Fruit fly (Drosophila melanogaster) whole organism, embryonic: Measurements from ENCODE around the gene Fatp1.

Experiments used
- CG11504 ChIP-seq: fragments of 200-800 bp; sonication (Bioruptor generic); optimal IDR thresholded peaks from 3 replicates; lab custom pipeline; 2019; ENCODE audit warnings: missing biosample characterization, mild to moderate bottlenecking, missing genetic modification characterization, moderate library complexity
- CG13894 ChIP-seq: fragments of 200-800 bp; sonication (Bioruptor generic); optimal IDR thresholded peaks from 3 replicates; lab custom pipeline; 2018; ENCODE audit warnings: missing biosample characterization, mild to moderate bottlenecking, missing genetic modification characterization, moderate library complexity
- CG14965 ChIP-seq: fragments of 200-800 bp; sonication (Bioruptor generic); optimal IDR thresholded peaks from 2 replicates; lab custom pipeline; 2016; ENCODE audit warnings: missing biosample characterization, missing genetic modification characterization, borderline replicate concordance
- CG15479 ChIP-seq: fragments of 200-800 bp; sonication (Bioruptor generic); optimal IDR thresholded peaks from 3 replicates; lab custom pipeline; 2019; ENCODE audit warnings: missing biosample characterization, mild to moderate bottlenecking, missing genetic modification characterization, moderate library complexity
- CG15696 ChIP-seq: fragments of 200-800 bp; sonication (Bioruptor generic); optimal IDR thresholded peaks from 2 replicates; lab custom pipeline; 2019; ENCODE audit warnings: missing biosample characterization, mild to moderate bottlenecking, missing genetic modification characterization, moderate library complexity
- CG16813 ChIP-seq: fragments of 200-800 bp; sonication (Bioruptor generic); IDR thresholded peaks from 3 replicates; pipeline ENCODE4 v1.3.6; 2022; ENCODE audit warnings: missing biosample characterization, missing genetic modification characterization; ENCODE audit not compliant: partially characterized antibody
- CG17359 ChIP-seq: fragments of 200-800 bp; sonication (Bioruptor generic); optimal IDR thresholded peaks from 3 replicates; lab custom pipeline; 2018; ENCODE audit warnings: missing biosample characterization, mild to moderate bottlenecking, missing genetic modification characterization, moderate library complexity
- CG17612 ChIP-seq: fragments of 200-800 bp; sonication (Bioruptor generic); IDR thresholded peaks from 2 replicates; pipeline ENCODE4 v1.3.6; 2022; ENCODE audit warnings: missing biosample characterization, missing genetic modification characterization
- CG2199 ChIP-seq: fragments of 200-800 bp; sonication (Bioruptor generic); IDR thresholded peaks from 3 replicates; pipeline ENCODE4 v1.3.6; 2022; ENCODE audit warnings: missing biosample characterization, missing genetic modification characterization
- CG32532 ChIP-seq: fragments of 200-800 bp; sonication (Bioruptor generic); IDR thresholded peaks from 2 replicates; pipeline ENCODE4 v1.3.6; 2022; ENCODE audit warnings: missing biosample characterization, missing genetic modification characterization
- CG32772 ChIP-seq: fragments of 200-800 bp; sonication (Bioruptor generic); IDR thresholded peaks from 2 replicates; pipeline ENCODE4 v1.3.6; 2022; ENCODE audit warnings: missing biosample characterization, missing genetic modification characterization
- CG42726 ChIP-seq: fragments of 200-800 bp; sonication (Bioruptor generic); IDR thresholded peaks from 2 replicates; pipeline ENCODE4 v1.3.6; 2022; ENCODE audit warnings: missing biosample characterization, missing genetic modification characterization; ENCODE audit not compliant: partially characterized antibody
- CG4617 ChIP-seq: fragments of 200-800 bp; sonication (Bioruptor generic); optimal IDR thresholded peaks from 3 replicates; lab custom pipeline; 2016; ENCODE audit warnings: missing biosample characterization, missing genetic modification characterization, borderline replicate concordance
- CG5245 ChIP-seq: fragments of 200-800 bp; sonication (Bioruptor generic); optimal IDR thresholded peaks from 3 replicates; lab custom pipeline; 2016; ENCODE audit warnings: missing biosample characterization, missing genetic modification characterization
- CG6272 ChIP-seq: fragments of 200-800 bp; sonication (Bioruptor generic); IDR thresholded peaks from 2 replicates; pipeline ENCODE4 v1.3.6; 2022; ENCODE audit warnings: missing biosample characterization, missing genetic modification characterization
- CG7963 ChIP-seq: fragments of 200-800 bp; sonication (Bioruptor generic); IDR thresholded peaks from 3 replicates; pipeline ENCODE4 v1.3.6; 2022; ENCODE audit warnings: missing biosample characterization, missing genetic modification characterization; ENCODE audit not compliant: partially characterized antibody
- CG9437 ChIP-seq: fragments of 200-800 bp; sonication (Bioruptor generic); optimal IDR thresholded peaks from 2 replicates; lab custom pipeline; 2018; ENCODE audit warnings: missing biosample characterization, mild to moderate bottlenecking, missing genetic modification characterization
- Dbx ChIP-seq: fragments of 200-800 bp; sonication (Bioruptor generic); IDR thresholded peaks from 3 replicates; pipeline ENCODE4 v1.3.6; 2022; ENCODE audit warnings: missing biosample characterization, missing genetic modification characterization
- Deaf1 ChIP-seq: fragments of 200-800 bp; optimal IDR thresholded peaks from 3 replicates; lab custom pipeline; 2019; ENCODE audit warnings: missing biosample characterization, mild to moderate bottlenecking, missing genetic modification characterization, moderate library complexity
- Doc3 ChIP-seq: fragments of 200-800 bp; sonication (Bioruptor generic); IDR thresholded peaks from 3 replicates; pipeline ENCODE4 v1.3.6; 2022; ENCODE audit warnings: missing biosample characterization, missing genetic modification characterization; ENCODE audit not compliant: partially characterized antibody
- Dp ChIP-seq: fragments of 200-800 bp; sonication (Bioruptor generic); optimal IDR thresholded peaks from 2 replicates; lab custom pipeline; 2018; ENCODE audit warnings: missing biosample characterization, mild to moderate bottlenecking, missing genetic modification characterization, moderate library complexity
- Eip74EF ChIP-seq, 2 experiments: fragments of 200-800 bp in 1 of 2; fragments of >200 bp in 1 of 2; sonication (Bioruptor generic) in 1 of 2; optimal IDR thresholded peaks; 2 replicates each; lab custom pipeline; 2017 to 2019; ENCODE audit warnings: missing biosample characterization in 2 of 2, missing genetic modification characterization in 2 of 2, mild to moderate bottlenecking in 1 of 2, moderate library complexity in 1 of 2
- Gsc ChIP-seq: fragments of 200-800 bp; sonication (Bioruptor generic); IDR thresholded peaks from 2 replicates; pipeline ENCODE4 v1.3.6; 2022; ENCODE audit warnings: missing biosample characterization, missing genetic modification characterization
- HLH3B ChIP-seq: fragments of 200-800 bp; sonication (Bioruptor generic); IDR thresholded peaks from 2 replicates; pipeline ENCODE4 v1.3.6; 2022; ENCODE audit warnings: missing biosample characterization, missing genetic modification characterization
- Hey ChIP-seq: fragments of 200-800 bp; sonication (Bioruptor generic); optimal IDR thresholded peaks from 3 replicates; lab custom pipeline; 2018; ENCODE audit warnings: missing biosample characterization, mild to moderate bottlenecking, missing genetic modification characterization
- HmgZ ChIP-seq: fragments of 200-800 bp; sonication (Bioruptor generic); optimal IDR thresholded peaks from 2 replicates; lab custom pipeline; 2018; ENCODE audit warnings: missing biosample characterization, mild to moderate bottlenecking, missing genetic modification characterization
- Hr39 ChIP-seq: fragments of >200 bp; optimal IDR thresholded peaks from 2 replicates; lab custom pipeline; 2017
- MBD-R2 ChIP-seq: fragments of 200-800 bp; sonication (Bioruptor generic); IDR thresholded peaks from 2 replicates; pipeline ENCODE4 v1.3.6; 2022; ENCODE audit warnings: missing biosample characterization, missing genetic modification characterization
- Mad ChIP-seq: fragments of 200-800 bp; sonication (Bioruptor generic); optimal IDR thresholded peaks from 2 replicates; lab custom pipeline; 2016; ENCODE audit warnings: missing biosample characterization, missing genetic modification characterization
- Pdp1 ChIP-seq, 2 experiments: fragments of 200-800 bp; sonication (Bioruptor generic); optimal IDR thresholded peaks; 3 replicates each; lab custom pipeline; 2016; ENCODE audit warnings: missing biosample characterization in 2 of 2, missing genetic modification characterization in 2 of 2, mild to moderate bottlenecking in 1 of 2, moderate library complexity in 1 of 2
- Rx ChIP-seq: fragments of 200-800 bp; sonication (Bioruptor generic); IDR thresholded peaks from 2 replicates; pipeline ENCODE4 v1.3.6; 2022; ENCODE audit warnings: missing biosample characterization, missing genetic modification characterization
- Ssrp ChIP-seq: fragments of 200-800 bp; sonication (Bioruptor generic); optimal IDR thresholded peaks from 2 replicates; lab custom pipeline; 2018; ENCODE audit warnings: missing biosample characterization, mild to moderate bottlenecking, missing genetic modification characterization, moderate library complexity
- al ChIP-seq: fragments of 200-800 bp; sonication (Bioruptor generic); IDR thresholded peaks from 2 replicates; pipeline ENCODE4 v1.3.6; 2022; ENCODE audit warnings: missing biosample characterization, missing genetic modification characterization
- aop ChIP-seq: fragments of 200-800 bp; sonication (Bioruptor generic); IDR thresholded peaks from 2 replicates; pipeline ENCODE4 v1.3.6; 2022; ENCODE audit warnings: missing biosample characterization, missing genetic modification characterization
- ara ChIP-seq: fragments of 200-800 bp; sonication (Bioruptor generic); IDR thresholded peaks from 2 replicates; pipeline ENCODE4 v1.3.6; 2022; ENCODE audit warnings: missing biosample characterization, missing genetic modification characterization
- ato ChIP-seq: fragments of 200-800 bp; sonication (Bioruptor generic); IDR thresholded peaks from 2 replicates; pipeline ENCODE4 v1.3.6; 2022; ENCODE audit warnings: missing biosample characterization, missing genetic modification characterization; ENCODE audit not compliant: partially characterized antibody
- br ChIP-seq: fragments of >200 bp; optimal IDR thresholded peaks from 2 replicates; lab custom pipeline; 2017
- cato ChIP-seq: fragments of 200-800 bp; sonication (Bioruptor generic); optimal IDR thresholded peaks from 2 replicates; lab custom pipeline; 2016; ENCODE audit warnings: missing biosample characterization, missing genetic modification characterization, borderline replicate concordance
- chn ChIP-seq: fragments of 200-800 bp; sonication (Bioruptor generic); optimal IDR thresholded peaks from 2 replicates; lab custom pipeline; 2016; ENCODE audit warnings: missing biosample characterization, missing genetic modification characterization
- croc ChIP-seq: fragments of 200-800 bp; sonication (Bioruptor generic); conservative IDR thresholded peaks from 3 replicates; pipeline ENCODE4 v1.3.6; 2022; ENCODE audit warnings: missing biosample characterization, missing genetic modification characterization
- dmrt99B ChIP-seq: fragments of 200-800 bp; sonication (Bioruptor generic); optimal IDR thresholded peaks from 2 replicates; lab custom pipeline; 2018; ENCODE audit warnings: missing biosample characterization, mild to moderate bottlenecking, missing genetic modification characterization, moderate library complexity
- fd64A ChIP-seq: fragments of 200-800 bp; sonication (Bioruptor generic); optimal IDR thresholded peaks from 3 replicates; lab custom pipeline; 2018; ENCODE audit warnings: missing biosample characterization, mild to moderate bottlenecking, missing genetic modification characterization
- gce ChIP-seq: fragments of 200-800 bp; sonication (Bioruptor generic); IDR thresholded peaks from 3 replicates; pipeline ENCODE4 v1.3.6; 2022; ENCODE audit warnings: missing biosample characterization, missing genetic modification characterization
- insv ChIP-seq, 2 experiments: fragments of 200-800 bp; sonication (Bioruptor generic); optimal IDR thresholded peaks; 3 replicates each; lab custom pipeline; 2016 to 2018; ENCODE audit warnings: missing biosample characterization in 2 of 2, missing genetic modification characterization in 2 of 2
- luna ChIP-seq: fragments of 200-800 bp; sonication (Bioruptor generic); optimal IDR thresholded peaks from 2 replicates; lab custom pipeline; 2016; ENCODE audit warnings: missing biosample characterization, missing genetic modification characterization
- p53 ChIP-seq: fragments of 200-800 bp; sonication (Bioruptor generic); optimal IDR thresholded peaks from 2 replicates; lab custom pipeline; 2016; ENCODE audit warnings: missing biosample characterization, missing genetic modification characterization
- run ChIP-seq: fragments of 200-800 bp; sonication (Bioruptor generic); optimal IDR thresholded peaks from 3 replicates; lab custom pipeline; 2018; ENCODE audit warnings: missing biosample characterization, mild to moderate bottlenecking, missing genetic modification characterization
- sqz ChIP-seq: fragments of 200-800 bp; sonication (Bioruptor generic); optimal IDR thresholded peaks from 3 replicates; lab custom pipeline; 2018; ENCODE audit warnings: missing biosample characterization, mild to moderate bottlenecking, missing genetic modification characterization
- twi ChIP-seq: fragments of 200-800 bp; optimal IDR thresholded peaks from 2 replicates; lab custom pipeline; 2019; ENCODE audit warnings: missing biosample characterization, mild to moderate bottlenecking, missing genetic modification characterization, moderate library complexity
- wdn ChIP-seq: fragments of 200-800 bp; sonication (Bioruptor generic); IDR thresholded peaks from 2 replicates; pipeline ENCODE4 v1.3.6; 2022; ENCODE audit warnings: missing biosample characterization, missing genetic modification characterization
- yki ChIP-seq: fragments of >200 bp; optimal IDR thresholded peaks from 3 replicates; lab custom pipeline; 2018

Fatp1 gene

dm6 chr2L:10474268-10474678 lies 42.7 kb downstream of the Fatp1 start, which contains the start of gene RluA-1 (continued):
- TF ChIP-seq Doc3 (GFP tag; lab: Robert Waterston, UW) (peak; percentile 56; the same call in 2 of the 3 replicates), CG6272 (GFP tag; lab: Robert Waterston, UW) (peak; percentile 99), MBD-R2 (peak; percentile 73), Hey (tag; lab: Kevin White, UChicago) (peak; percentile 89), ara (GFP tag; lab: Robert Waterston, UW) (peak; percentile 100), yki (lab: Kevin White, UChicago) (no peak), Gsc (GFP tag; lab: Robert Waterston, UW) (no peak; the same call in 1 of the 2 replicates), Deaf1 (tag; lab: Kevin White, UChicago) (peak; percentile 91), sqz (GFP tag; lab: Kevin White, UChicago) (peak; percentile 99), run (tag; lab: Kevin White, UChicago) (peak; percentile 99), Hr39 (lab: Kevin White, UChicago) (no peak), insv (GFP tag; optimal IDR thresholded peaks at IDR 0.05; lab: Kevin White, UChicago) (peak; percentile 41 to 82), twi (tag; lab: Kevin White, UChicago) (peak; percentile 99), CG5245 (peak; percentile 99), Eip74EF (GFP tag; optimal IDR thresholded peaks at IDR 0.05; lab: Kevin White, UChicago) (peak in 1 of 2 experiments; percentile 99), CG15479 (GFP tag; lab: Kevin White, UChicago) (peak; percentile 77), Ssrp (peak; percentile 100), CG17612 (GFP tag; lab: Robert Waterston, UW) (peak; percentile 99), CG14965 (GFP tag; lab: Kevin White, UChicago) (peak; percentile 69), CG4617 (GFP tag; lab: Kevin White, UChicago) (peak; percentile 99), HmgZ (tag; lab: Kevin White, UChicago) (peak; percentile 99), CG15696 (tag; lab: Kevin White, UChicago) (peak; percentile 99), gce (GFP tag; lab: Robert Waterston, UW) (peak; percentile 100), CG7963 (GFP tag; lab: Robert Waterston, UW) (0 out of 3 replicates have a peak, but pooled peaks have one; percentile 48), HLH3B (GFP tag; lab: Robert Waterston, UW) (peak; percentile 92), CG42726 (GFP tag; lab: Robert Waterston, UW) (no peak), Dbx (GFP tag; lab: Robert Waterston, UW) (peak; percentile 90), wdn (GFP tag; lab: Robert Waterston, UW) (peak; percentile 99), aop (GFP tag; lab: Robert Waterston, UW) (peak; percentile 90), luna (no peak), fd64A (GFP tag; lab: Kevin White, UChicago) (peak; percentile 98), ato (GFP tag; lab: Robert Waterston, UW) (peak; percentile 65), CG17359 (tag; lab: Kevin White, UChicago) (peak; percentile 100), br (lab: Kevin White, UChicago) (no peak), CG32532 (GFP tag; lab: Robert Waterston, UW) (peak; percentile 99), CG13894 (tag; lab: Kevin White, UChicago) (peak; percentile 98), dmrt99B (tag; lab: Kevin White, UChicago) (peak; percentile 99), CG32772 (GFP tag; lab: Robert Waterston, UW) (peak; percentile 99), CG9437 (GFP tag; lab: Kevin White, UChicago) (peak; percentile 97), al (peak; percentile 93), CG2199 (peak; percentile 100), Mad (peak; percentile 98), Pdp1 (GFP tag; optimal IDR thresholded peaks at IDR 0.05; lab: Kevin White, UChicago) (peak; percentile 95 to 96), p53 (GFP tag; lab: Kevin White, UChicago) (peak; percentile 64), CG16813 (GFP tag; lab: Robert Waterston, UW) (no peak; the same call in none of the 3 replicates), cato (GFP tag; lab: Kevin White, UChicago) (peak; percentile 99), Dp (GFP tag; lab: Kevin White, UChicago) (peak; percentile 50), CG11504 (peak; percentile 96), Rx (GFP tag; lab: Robert Waterston, UW) (peak; percentile 98), chn (peak; percentile 98), croc (peak; percentile 99)
